Fruit fly (Drosophila melanogaster): ENCODE measurements around the gene dpr18.

dm6 chrX:16072193-16072592, 8.7 kb downstream of the dpr18 start:
- TF ChIP-seq CTCF (optimal IDR thresholded peaks at IDR 0.05) (no peak), CG8478 (optimal IDR thresholded peaks at IDR 0.05) (no peak)

All from S2 (cell line).